Worm (Caenorhabditis elegans): ENCODE data around the gene srlf-12.

Gene srlf-12

DNA sequence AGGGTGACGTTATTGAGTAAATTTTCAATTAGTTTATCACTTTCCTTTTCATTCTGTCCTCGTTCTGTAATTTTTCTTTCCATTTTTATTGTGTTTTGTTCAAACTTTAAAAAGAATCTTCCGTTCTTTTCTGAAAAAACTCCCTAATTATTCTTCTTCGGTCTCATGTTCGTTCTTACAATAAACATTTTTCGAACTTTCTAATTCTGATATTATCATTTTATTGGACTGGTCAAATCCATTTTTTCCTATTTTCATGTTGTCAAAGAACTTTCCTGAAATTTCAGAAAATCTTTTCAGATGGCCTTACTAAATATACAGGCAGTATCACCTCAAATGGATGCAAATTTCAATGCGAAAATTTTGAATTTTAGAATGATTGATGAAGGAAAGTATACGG, 27.9 kb downstream of the srlf-12 start, which contains the start of gene nish-1:
TSS of gene nish-1 (plus strand) at position 301 of the 400 bp plus-strand sequence.
- TF ChIP-seq nhr-237 (tag; optimal IDR thresholded peaks at IDR 0.05) (no peak), ces-1 (GFP tag; optimal IDR thresholded peaks at IDR 0.05) (no peak)

DNA sequence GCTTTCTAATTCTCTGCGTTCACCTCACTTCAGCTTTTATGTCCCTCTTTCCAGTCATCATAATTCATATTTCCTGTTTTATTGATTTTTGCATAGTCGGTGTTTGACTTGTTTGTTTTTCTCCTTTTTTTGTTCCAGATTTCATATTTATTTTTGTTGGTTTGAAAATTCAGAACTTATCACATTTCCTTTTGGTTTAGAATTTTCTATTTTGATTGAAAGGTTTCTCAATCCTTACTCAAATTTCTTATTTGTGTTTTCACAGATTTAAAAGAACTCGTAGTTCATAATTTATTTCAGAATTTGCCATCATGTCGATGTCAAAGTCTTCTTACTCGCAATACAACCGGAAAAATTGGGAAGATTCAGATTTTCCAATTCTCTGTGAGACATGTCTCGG, 30.8 kb downstream of the srlf-12 start, which contains the start of gene rbm-22:
TSS of gene rbm-22 (plus strand) at position 301 of the 400 bp plus-strand sequence.
- no peak for TF ChIP-seq blmp-1 (tag; optimal IDR thresholded peaks at IDR 0.05)
- TF ChIP-seq elt-3 (tag; optimal IDR thresholded peaks at IDR 0.05) = no peak
- TF ChIP-seq hlh-1 (tag; optimal IDR thresholded peaks at IDR 0.05) = no peak
- TF ChIP-seq ces-1 (GFP tag; optimal IDR thresholded peaks at IDR 0.05) = no peak
- TF ChIP-seq mls-2 (tag; optimal IDR thresholded peaks at IDR 0.05) = no peak
- no peak for TF ChIP-seq unc-62 (GFP tag; optimal IDR thresholded peaks at IDR 0.05)
- TF ChIP-seq flh-1 (GFP tag; optimal IDR thresholded peaks at IDR 0.05) = no peak
- TF ChIP-seq lsy-2 (tag; optimal IDR thresholded peaks at IDR 0.05) = no peak
- TF ChIP-seq zip-8 (tag; optimal IDR thresholded peaks at IDR 0.05) = no peak
- no peak for TF ChIP-seq mab-5 (tag; optimal IDR thresholded peaks at IDR 0.05)
- TF ChIP-seq nhr-2 (tag; optimal IDR thresholded peaks at IDR 0.05) = no peak
- no peak for TF ChIP-seq mep-1 (tag; optimal IDR thresholded peaks at IDR 0.05)
- TF ChIP-seq lin-32 (GFP tag; optimal IDR thresholded peaks at IDR 0.05) = no peak
- TF ChIP-seq nhr-237 (tag; optimal IDR thresholded peaks at IDR 0.05) = no peak
- no peak for TF ChIP-seq unc-39 (tag; optimal IDR thresholded peaks at IDR 0.05)
- no peak for TF ChIP-seq elt-1 (tag; optimal IDR thresholded peaks at IDR 0.05; ENCODE audit: borderline replicate concordance, insufficient read depth)
- no peak for TF ChIP-seq M03D4.4 (tag; optimal IDR thresholded peaks at IDR 0.05)
- TF ChIP-seq bed-3 (GFP tag; optimal IDR thresholded peaks at IDR 0.05) = no peak
- TF ChIP-seq cnd-1 (tag; optimal IDR thresholded peaks at IDR 0.05) = no peak
- no peak for TF ChIP-seq nhr-76 (tag; optimal IDR thresholded peaks at IDR 0.05)

DNA sequence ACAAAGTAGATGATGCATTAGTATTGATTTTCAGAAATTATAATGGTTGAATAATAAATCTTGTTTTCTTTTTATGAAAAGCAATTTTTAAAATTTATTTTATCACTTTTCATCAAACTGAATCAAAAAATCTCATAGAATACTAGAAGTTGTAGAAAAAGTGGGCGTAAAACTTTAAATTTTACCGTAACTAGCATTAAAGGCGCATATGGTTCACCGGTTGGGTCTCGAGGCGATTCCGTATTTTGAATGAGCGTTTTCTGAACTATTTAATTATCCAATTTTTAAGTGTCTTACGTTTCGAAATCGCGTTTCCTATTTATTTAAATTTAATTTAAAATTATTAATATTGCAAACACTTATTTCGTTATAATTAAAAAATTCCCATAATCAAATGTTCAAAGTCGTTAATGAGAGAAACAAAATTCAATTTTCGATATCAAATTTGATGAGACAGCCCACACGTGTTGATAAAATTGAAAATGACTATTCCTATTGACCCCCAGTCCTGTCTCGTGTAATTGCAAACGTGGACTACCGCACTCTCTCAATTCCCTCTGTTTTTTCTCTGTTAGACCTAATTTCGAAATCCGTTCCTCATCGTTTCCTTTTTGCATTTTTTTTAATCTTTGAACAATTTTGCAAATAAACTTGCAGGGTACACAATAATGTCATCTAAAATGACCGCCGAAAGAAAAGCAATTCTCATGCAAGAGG, 33.4 kb downstream of the srlf-12 start, which contains the start of the genes T11G6.2 and hars-1:
TSS of gene T11G6.2 (minus strand) at position 197 of the 717 bp plus-strand sequence.
TSS of gene hars-1 (plus strand) at position 658 of the 717 bp plus-strand sequence.
- TF ChIP-seq nhr-76 (tag; optimal IDR thresholded peaks at IDR 0.05) (no peak), nhr-237 (tag; optimal IDR thresholded peaks at IDR 0.05) (no peak), pha-4 (tag; optimal IDR thresholded peaks at IDR 0.05) (no peak), elt-1 (tag; optimal IDR thresholded peaks at IDR 0.05; ENCODE audit: borderline replicate concordance, insufficient read depth) (no peak), sptf-1 (tag; optimal IDR thresholded peaks at IDR 0.05) (no peak), drap-1 (GFP tag; optimal IDR thresholded peaks at IDR 0.05) (no peak), snpc-4 (tag; optimal IDR thresholded peaks at IDR 0.05) (no peak), mab-5 (tag; optimal IDR thresholded peaks at IDR 0.05) (no peak), ceh-39 (tag; optimal IDR thresholded peaks at IDR 0.05) (no peak), ces-1 (GFP tag; optimal IDR thresholded peaks at IDR 0.05) (no peak), ztf-11 (tag; optimal IDR thresholded peaks at IDR 0.05) (no peak), hlh-1 (tag; optimal IDR thresholded peaks at IDR 0.05) (no peak), unc-62 (GFP tag; optimal IDR thresholded peaks at IDR 0.05) (no peak), bed-3 (GFP tag; optimal IDR thresholded peaks at IDR 0.05) (no peak), cnd-1 (tag; optimal IDR thresholded peaks at IDR 0.05) (no peak), ham-2 (GFP tag; optimal IDR thresholded peaks at IDR 0.05) (no peak), M03D4.4 (tag; optimal IDR thresholded peaks at IDR 0.05) (no peak)

DNA sequence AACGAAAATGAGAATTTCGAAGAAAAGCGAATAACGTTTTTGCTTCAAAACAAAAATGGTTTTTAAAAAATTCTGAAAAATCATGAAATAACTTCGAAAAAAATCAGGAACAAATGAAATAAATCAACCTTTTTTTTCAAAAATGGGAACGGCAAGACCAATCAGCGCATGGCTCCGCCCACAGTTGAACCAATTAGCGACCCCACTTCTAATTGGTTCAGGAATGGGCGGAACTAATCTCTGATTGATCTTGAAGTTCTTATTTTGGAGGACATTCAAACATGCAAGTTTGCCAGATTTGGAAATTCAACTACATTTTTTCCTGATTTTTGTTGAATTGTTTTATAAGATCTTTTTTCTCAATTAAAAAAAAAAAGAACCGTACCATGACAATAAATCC, 35.9 kb downstream of the srlf-12 start:
- TF ChIP-seq ceh-43 (GFP tag; optimal IDR thresholded peaks at IDR 0.05) = no peak

DNA sequence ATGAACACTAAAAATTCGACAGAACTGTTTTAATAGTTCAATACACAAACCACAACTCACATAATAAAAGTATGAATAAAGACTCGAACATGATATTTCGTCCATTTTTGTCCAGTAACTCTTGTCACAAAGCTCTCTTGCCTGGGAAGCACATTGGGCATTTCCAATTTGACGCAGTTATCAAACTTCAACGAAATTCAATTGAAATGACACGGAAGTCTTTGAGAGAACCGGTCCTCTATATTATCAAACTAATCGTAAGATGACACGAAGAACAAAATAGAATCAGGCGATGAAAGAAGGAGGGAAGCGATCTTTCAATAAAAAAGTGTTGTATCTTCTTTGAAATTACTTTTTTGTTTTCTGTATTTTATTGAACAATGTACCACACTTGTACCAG, 36.8 kb downstream of the srlf-12 start, which contains the start of gene T11G6.3:
TSS of gene T11G6.3 (minus strand) at position 189 of the 400 bp plus-strand sequence.
- TF ChIP-seq nhr-28 (tag; optimal IDR thresholded peaks at IDR 0.05) (no peak), M03D4.4 (tag; optimal IDR thresholded peaks at IDR 0.05) (no peak), unc-120 (tag; optimal IDR thresholded peaks at IDR 0.05; ENCODE audit: poor library complexity, severe bottlenecking) (no peak), drap-1 (GFP tag; optimal IDR thresholded peaks at IDR 0.05) (no peak), ceh-83 (GFP tag; optimal IDR thresholded peaks at IDR 0.05) (no peak), unc-39 (tag; optimal IDR thresholded peaks at IDR 0.05) (no peak), flh-1 (GFP tag; optimal IDR thresholded peaks at IDR 0.05) (no peak), ces-1 (GFP tag; optimal IDR thresholded peaks at IDR 0.05) (no peak), cnd-1 (tag; optimal IDR thresholded peaks at IDR 0.05) (no peak), lin-32 (GFP tag; optimal IDR thresholded peaks at IDR 0.05) (no peak), hlh-1 (tag; optimal IDR thresholded peaks at IDR 0.05) (no peak), nhr-2 (tag; optimal IDR thresholded peaks at IDR 0.05) (no peak), sptf-1 (tag; optimal IDR thresholded peaks at IDR 0.05) (no peak), bed-3 (GFP tag; optimal IDR thresholded peaks at IDR 0.05) (no peak), blmp-1 (tag; optimal IDR thresholded peaks at IDR 0.05) (no peak), pha-4 (tag; optimal IDR thresholded peaks at IDR 0.05) (no peak), nhr-12 (tag; optimal IDR thresholded peaks at IDR 0.05) (no peak), lsy-2 (tag; optimal IDR thresholded peaks at IDR 0.05) (no peak), zip-8 (tag; optimal IDR thresholded peaks at IDR 0.05) (no peak), lin-13 (tag; optimal IDR thresholded peaks at IDR 0.05) (no peak)

Measured in whole organism, mixed stage, embryonic.